Worm (Caenorhabditis elegans): ENCODE measurements around the gene cuc-1.

The cuc-1 gene

ce11 chrIII:7818965-7819364, 41.8 kb downstream of the cuc-1 start:
- TF ChIP-seq ceh-36 (tag; optimal IDR thresholded peaks at IDR 0.05) (no peak), aly-1 (tag; optimal IDR thresholded peaks at IDR 0.05) (no peak), hmbx-1 (tag; optimal IDR thresholded peaks at IDR 0.05) (no peak), ets-7 (tag; optimal IDR thresholded peaks at IDR 0.05) (no peak), scrt-1 (GFP tag; IDR thresholded peaks at IDR 0.05) (no peak), flt-1 (GFP tag; IDR thresholded peaks at IDR 0.05) (no peak), ceh-13 (GFP tag; optimal IDR thresholded peaks at IDR 0.05) (no peak), tbx-37 (GFP tag; conservative IDR thresholded peaks at IDR 0.05) (no peak), ama-1 (optimal IDR thresholded peaks at IDR 0.05) (no peak), hmg-4 (GFP tag; optimal IDR thresholded peaks at IDR 0.05) (no peak), tra-4 (tag; optimal IDR thresholded peaks at IDR 0.05) (no peak), pes-1 (GFP tag; IDR thresholded peaks at IDR 0.05) (no peak), sea-1 (GFP tag; conservative IDR thresholded peaks at IDR 0.05) (no peak), F13C5.2 (tag; optimal IDR thresholded peaks at IDR 0.05) (no peak), tbx-11 (GFP tag; IDR thresholded peaks at IDR 0.05) (no peak), B0310.2 (tag; optimal IDR thresholded peaks at IDR 0.05) (no peak), hnd-1 (tag; optimal IDR thresholded peaks at IDR 0.05) (no peak)

ce11 chrIII:7816463-7816862, 44.3 kb downstream of the cuc-1 start:
- TF ChIP-seq pes-1 (GFP tag; IDR thresholded peaks at IDR 0.05) (no peak), aly-1 (tag; optimal IDR thresholded peaks at IDR 0.05) (no peak)

- no peak for TF ChIP-seq F13C5.2 (tag; optimal IDR thresholded peaks at IDR 0.05)
- TF ChIP-seq tbx-37 (GFP tag; conservative IDR thresholded peaks at IDR 0.05), result no peak
- TF ChIP-seq hnd-1 (tag; optimal IDR thresholded peaks at IDR 0.05), result no peak
- TF ChIP-seq pes-1 (GFP tag; IDR thresholded peaks at IDR 0.05), result no peak
- TF ChIP-seq hmg-4 (GFP tag; optimal IDR thresholded peaks at IDR 0.05), result no peak
- no peak for TF ChIP-seq ama-1 (optimal IDR thresholded peaks at IDR 0.05)
- TF ChIP-seq tra-4 (tag; optimal IDR thresholded peaks at IDR 0.05), result no peak
- TF ChIP-seq ceh-36 (tag; optimal IDR thresholded peaks at IDR 0.05), result no peak
- TF ChIP-seq ets-7 (tag; optimal IDR thresholded peaks at IDR 0.05), result no peak
- TF ChIP-seq tbx-11 (GFP tag; IDR thresholded peaks at IDR 0.05), result no peak
- TF ChIP-seq aly-1 (tag; optimal IDR thresholded peaks at IDR 0.05), result no peak
- no peak for TF ChIP-seq scrt-1 (GFP tag; IDR thresholded peaks at IDR 0.05)
- no peak for TF ChIP-seq hmbx-1 (tag; optimal IDR thresholded peaks at IDR 0.05)
- no peak for TF ChIP-seq flt-1 (GFP tag; IDR thresholded peaks at IDR 0.05)
- no peak for TF ChIP-seq sea-1 (GFP tag; conservative IDR thresholded peaks at IDR 0.05)
- no peak for TF ChIP-seq B0310.2 (tag; optimal IDR thresholded peaks at IDR 0.05)
- no peak for TF ChIP-seq ceh-13 (GFP tag; optimal IDR thresholded peaks at IDR 0.05)
Measured at ce11 chrIII:7815571-7816348, 45.0 kb downstream of the cuc-1 start.

ce11 chrIII:7815056-7815366, 45.8 kb downstream of the cuc-1 start:
- TF ChIP-seq ets-7 (tag; optimal IDR thresholded peaks at IDR 0.05), result no peak
- no peak for TF ChIP-seq tbx-37 (GFP tag; conservative IDR thresholded peaks at IDR 0.05)
- TF ChIP-seq ceh-36 (tag; optimal IDR thresholded peaks at IDR 0.05), result no peak
- no peak for TF ChIP-seq B0310.2 (tag; optimal IDR thresholded peaks at IDR 0.05)

- no peak for TF ChIP-seq flt-1 (GFP tag; IDR thresholded peaks at IDR 0.05)
- no peak for TF ChIP-seq tbx-37 (GFP tag; conservative IDR thresholded peaks at IDR 0.05)
Measured at ce11 chrIII:7814159-7815055, 46.4 kb downstream of the cuc-1 start, which contains the start of gene egl-5. Gene egl-5, plus strand, starts transcription at chrIII:7814374.

ce11 chrIII:7812208-7812880, 48.4 kb downstream of the cuc-1 start:
- TF ChIP-seq scrt-1 (GFP tag; IDR thresholded peaks at IDR 0.05), result no peak
- TF ChIP-seq ceh-13 (GFP tag; optimal IDR thresholded peaks at IDR 0.05), result no peak
- no peak for TF ChIP-seq ama-1 (optimal IDR thresholded peaks at IDR 0.05)
- TF ChIP-seq sea-1 (GFP tag; conservative IDR thresholded peaks at IDR 0.05), result no peak
- no peak for TF ChIP-seq pes-1 (GFP tag; IDR thresholded peaks at IDR 0.05)
- TF ChIP-seq ceh-36 (tag; optimal IDR thresholded peaks at IDR 0.05), result no peak
- no peak for TF ChIP-seq ets-7 (tag; optimal IDR thresholded peaks at IDR 0.05)
- no peak for TF ChIP-seq hmbx-1 (tag; optimal IDR thresholded peaks at IDR 0.05)
- no peak for TF ChIP-seq F13C5.2 (tag; optimal IDR thresholded peaks at IDR 0.05)
- TF ChIP-seq flt-1 (GFP tag; IDR thresholded peaks at IDR 0.05), result no peak
- no peak for TF ChIP-seq tbx-11 (GFP tag; IDR thresholded peaks at IDR 0.05)
- TF ChIP-seq hmg-4 (GFP tag; optimal IDR thresholded peaks at IDR 0.05), result no peak
- no peak for TF ChIP-seq aly-1 (tag; optimal IDR thresholded peaks at IDR 0.05)
- TF ChIP-seq hnd-1 (tag; optimal IDR thresholded peaks at IDR 0.05), result no peak
